Fruit fly (Drosophila melanogaster): Measurements from ENCODE around the gene Grl65a.

Grl65a gene

dm6 chr3L:6708995-6709606 is 41.5 kb upstream of the Grl65a start (continued):
- TF ChIP-seq Hr39 (GFP tag; optimal IDR thresholded peaks at IDR 0.05) (peak; percentile 59), Sox102F (GFP tag; optimal IDR thresholded peaks at IDR 0.05) (peak; percentile 40), eg (GFP tag; IDR thresholded peaks at IDR 0.05) (peak; percentile 83), CG15336 (GFP tag; IDR thresholded peaks at IDR 0.05) (no peak), CG3919 (GFP tag; optimal IDR thresholded peaks at IDR 0.05) (peak; percentile 82), Gug (GFP tag; IDR thresholded peaks at IDR 0.05) (peak; percentile 60), CG11762 (GFP tag; optimal IDR thresholded peaks at IDR 0.05; ENCODE audit: insufficient read depth) (peak; percentile 52), CG8319 (GFP tag; optimal IDR thresholded peaks at IDR 0.05) (peak; percentile 72), CG3032 (tag; optimal IDR thresholded peaks at IDR 0.05) (no peak), pdm3 (GFP tag; optimal IDR thresholded peaks at IDR 0.05) (peak; percentile 77), esn (GFP tag; optimal IDR thresholded peaks at IDR 0.05) (peak; percentile 84), Eip78C (GFP tag) (peak; percentile 89)

DNA sequence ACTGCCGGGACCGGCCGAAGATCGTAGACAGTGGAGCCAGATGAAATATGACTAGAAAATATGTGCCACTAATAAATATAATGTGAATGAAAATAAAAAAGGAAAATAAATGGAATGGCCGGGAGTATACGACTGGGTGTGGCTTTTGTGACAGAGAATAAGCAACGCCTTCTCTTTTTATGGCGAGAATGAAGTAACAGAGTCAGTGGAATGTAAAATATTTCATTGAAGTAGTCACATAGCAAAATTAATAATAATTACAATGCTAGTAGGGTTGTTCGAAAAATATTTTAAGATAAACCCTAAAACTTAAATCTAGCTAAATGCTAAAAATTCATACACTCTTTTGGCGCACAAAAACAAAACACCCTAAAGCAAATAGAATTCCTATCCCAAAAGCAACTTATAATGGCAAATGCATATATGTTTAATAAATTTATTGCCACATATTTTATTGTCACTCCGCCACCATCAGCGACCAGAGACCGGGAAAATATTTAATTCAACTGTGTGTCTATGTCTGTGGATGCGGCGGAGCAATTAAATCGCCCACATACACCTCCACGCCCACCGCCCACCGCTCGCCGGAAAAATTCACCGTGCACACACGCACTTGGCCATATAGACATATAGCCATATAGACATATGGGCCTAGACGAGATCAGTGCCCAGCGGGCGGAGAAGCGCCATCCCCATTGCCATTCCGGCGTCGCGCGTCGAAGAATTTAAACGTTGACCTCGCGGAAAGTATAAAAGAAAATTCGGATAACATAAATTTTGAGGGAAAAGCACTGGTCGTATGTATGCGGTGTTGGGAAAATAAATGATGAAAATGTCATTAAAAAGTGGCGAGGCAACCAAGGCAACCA is 39.3 kb upstream of the Grl65a start:
- TF ChIP-seq Sox102F (GFP tag; optimal IDR thresholded peaks at IDR 0.05) (no peak), salr (GFP tag; optimal IDR thresholded peaks at IDR 0.05) (no peak), Hr38 (GFP tag; optimal IDR thresholded peaks at IDR 0.05) (no peak), fkh (GFP tag; optimal IDR thresholded peaks at IDR 0.05) (no peak), CG6808 (GFP tag; optimal IDR thresholded peaks at IDR 0.05) (no peak), topi (GFP tag; optimal IDR thresholded peaks at IDR 0.05) (no peak), eg (GFP tag; IDR thresholded peaks at IDR 0.05) (no peak), CG6276 (GFP tag; optimal IDR thresholded peaks at IDR 0.05) (no peak), CG6792 (GFP tag; optimal IDR thresholded peaks at IDR 0.05) (no peak), Sox15 (GFP tag; optimal IDR thresholded peaks at IDR 0.05) (no peak), CG8319 (GFP tag; optimal IDR thresholded peaks at IDR 0.05) (no peak), Gug (GFP tag; IDR thresholded peaks at IDR 0.05) (no peak), Blimp-1 (GFP tag; optimal IDR thresholded peaks at IDR 0.05) (no peak), Eip78C (GFP tag) (no peak), CG7368 (GFP tag; optimal IDR thresholded peaks at IDR 0.05) (no peak), dsx (GFP tag; optimal IDR thresholded peaks at IDR 0.05; ENCODE audit: poor library complexity, severe bottlenecking) (no peak), CG10631 (GFP tag; optimal IDR thresholded peaks at IDR 0.05) (no peak), Sox14 (GFP tag; optimal IDR thresholded peaks at IDR 0.05) (no peak)

dm6 chr3L:6705865-6706264 is 38.2 kb upstream of the Grl65a start:
- no peak for TF ChIP-seq CG16779 (tag; optimal IDR thresholded peaks at IDR 0.05)
- peak; percentile 24 for TF ChIP-seq Hr4 (GFP tag; optimal IDR thresholded peaks at IDR 0.05)
- TF ChIP-seq svp (GFP tag), result peak; percentile 41
- TF ChIP-seq CG6163 (GFP tag; IDR thresholded peaks at IDR 0.05), result peak; percentile 45; the same call in 1 of the 3 replicates
- TF ChIP-seq CG11294 (GFP tag; IDR thresholded peaks at IDR 0.05), result no peak
- 0 out of 3 replicates have a peak, but pooled peaks have one; percentile 19 for TF ChIP-seq eg (GFP tag; IDR thresholded peaks at IDR 0.05)
- peak; percentile 15 for TF ChIP-seq CG32006 (GFP tag; optimal IDR thresholded peaks at IDR 0.05)

DNA sequence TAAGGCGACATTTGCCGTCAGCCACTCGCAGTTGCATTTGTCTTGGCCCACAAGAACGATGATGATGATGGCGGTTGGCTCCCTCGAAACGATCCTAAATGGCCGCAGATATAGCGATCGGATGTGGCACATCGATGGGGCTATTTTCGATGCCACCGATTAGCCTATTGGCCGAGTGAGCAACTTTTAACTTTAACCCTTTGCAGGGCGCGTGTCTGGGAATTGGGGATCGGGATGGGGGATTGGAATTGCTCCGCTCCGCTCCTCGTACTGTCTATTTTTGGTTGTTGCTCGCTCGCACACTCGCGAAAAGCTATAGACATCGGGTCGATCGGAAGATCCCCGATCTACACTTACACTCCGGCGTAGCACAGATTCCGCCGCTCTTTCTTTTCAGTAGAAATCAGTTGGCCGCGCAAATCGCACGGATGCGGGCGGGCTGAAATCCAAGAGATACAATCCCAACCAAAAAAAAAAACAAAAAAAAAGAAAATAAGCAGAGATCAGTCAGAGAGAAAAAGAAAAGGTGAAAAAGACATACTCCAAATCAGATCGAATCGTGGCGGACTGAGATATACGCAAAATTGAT is 36.9 kb upstream of the Grl65a start, which contains the start of gene CG8519:
CG8519 (plus strand) TSS at position 393 of the 589 bp plus-strand sequence.
- peak; percentile 1 for TF ChIP-seq CG6276 (GFP tag; optimal IDR thresholded peaks at IDR 0.05)
- peak; percentile 56 for TF ChIP-seq CG15336 (GFP tag; IDR thresholded peaks at IDR 0.05)
- peak; percentile 59; the same call in 2 of the 3 replicates for TF ChIP-seq CG8119 (GFP tag; IDR thresholded peaks at IDR 0.05)
- peak; percentile 79 for TF ChIP-seq eg (GFP tag; IDR thresholded peaks at IDR 0.05)
- TF ChIP-seq CG10669 (GFP tag; optimal IDR thresholded peaks at IDR 0.05), result no peak
- no peak for TF ChIP-seq net (GFP tag; optimal IDR thresholded peaks at IDR 0.05)

Data from whole organism, prepupa.